Worm (Caenorhabditis elegans) whole organism, L2 larva: ENCODE measurements around the gene srd-30.

Source experiments
- fos-1 ChIP-seq: fragments of 150-350 bp; optimal IDR thresholded peaks from 2 replicates; lab custom pipeline; 2014; ENCODE audit warnings: missing biosample characterization, missing genetic modification characterization
- lin-11 ChIP-seq: fragments of 150-350 bp; sonication (generic microtip); optimal IDR thresholded peaks from 2 replicates; lab custom pipeline; 2014; ENCODE audit warnings: missing biosample characterization, missing genetic modification characterization, inconsistent platforms, mixed read lengths
- lsy-2 ChIP-seq, 2 experiments: fragments of 150-350 bp in 1 of 2; sonication (generic microtip) in 1 of 2; optimal IDR thresholded peaks; 2 replicates each; lab custom pipeline; 2014 to 2017; ENCODE audit warnings: missing biosample characterization in 2 of 2, missing genetic modification characterization in 2 of 2
- nhr-237 ChIP-seq: fragments of 150-350 bp; optimal IDR thresholded peaks from 2 replicates; lab custom pipeline; 2014; ENCODE audit warnings: missing biosample characterization, missing genetic modification characterization

- TF ChIP-seq lin-11 (tag; lab: Kevin White, UChicago) (no peak), fos-1 (peak; percentile 13), lsy-2 (tag; optimal IDR thresholded peaks at IDR 0.05; lab: Kevin White, UChicago) (peak; percentile 26 to 82), nhr-237 (tag; lab: Kevin White, UChicago) (no peak)
These were observed 42.0 kb upstream of the srd-30 start, which contains the start of the genes F19F10.11 and C50E3.5 for ce11 chrV:7587637-7588036.
